Worm (Caenorhabditis elegans) whole organism, young adult: ENCODE results near the gene M116.5.

Experiments
- B0019.2 ChIP-seq: fragments of 200-800 bp; sonication (Bioruptor generic); conservative IDR thresholded peaks from 2 replicates; pipeline ENCODE4 v1.3.6; 2022; ENCODE audit warnings: missing genetic modification reagents, missing genetic modification characterization, missing compliant biosample characterization
- B0261.1 ChIP-seq: sonication (generic microtip); optimal IDR thresholded peaks from 2 replicates; lab custom pipeline; 2016; ENCODE audit warnings: mild to moderate bottlenecking, missing genetic modification characterization, moderate library complexity, missing compliant biosample characterization
- C06A6.2 ChIP-seq: fragments of 200-800 bp; sonication (Bioruptor generic); conservative IDR thresholded peaks from 2 replicates; pipeline ENCODE4 v1.3.6; 2022; ENCODE audit warnings: missing genetic modification characterization, missing compliant biosample characterization
- D2030.7 ChIP-seq: fragments of 200-800 bp; sonication (Bioruptor generic); IDR thresholded peaks from 2 replicates; pipeline ENCODE4 v1.3.6; 2022; ENCODE audit warnings: missing genetic modification reagents, missing genetic modification characterization, missing compliant biosample characterization
- F22D6.2 ChIP-seq: sonication (generic microtip); optimal IDR thresholded peaks from 2 replicates; lab custom pipeline; 2016; ENCODE audit warnings: mild to moderate bottlenecking, missing genetic modification characterization, missing compliant biosample characterization
- F37B4.10 ChIP-seq: fragments of 200-800 bp; sonication (Bioruptor generic); IDR thresholded peaks from 2 replicates; pipeline ENCODE4 v1.3.6; 2022; ENCODE audit warnings: missing genetic modification characterization, missing compliant biosample characterization
- F49E8.2 ChIP-seq: sonication (generic microtip); optimal IDR thresholded peaks from 3 replicates; lab custom pipeline; 2017; ENCODE audit warnings: missing genetic modification characterization, mild to moderate bottlenecking, missing compliant biosample characterization, antibody characterized with exemption, moderate library complexity; ENCODE audit not compliant: insufficient read depth
- Y53G8AR.9 ChIP-seq: fragments of 200-800 bp; sonication (Bioruptor generic); conservative IDR thresholded peaks from 2 replicates; pipeline ENCODE4 v1.3.6; 2022; ENCODE audit warnings: missing genetic modification reagents, missing genetic modification characterization, missing compliant biosample characterization
- Y79H2A.3 ChIP-seq: fragments of 200-800 bp; sonication (Bioruptor generic); conservative IDR thresholded peaks from 2 replicates; pipeline ENCODE4 v1.3.6; 2022; ENCODE audit warnings: missing genetic modification reagents, missing genetic modification characterization, missing compliant biosample characterization
- cebp-2 ChIP-seq: fragments of 200-800 bp; sonication (Bioruptor generic); IDR thresholded peaks from 2 replicates; pipeline ENCODE4 v1.3.6; 2022; ENCODE audit warnings: missing genetic modification characterization, missing compliant biosample characterization
- ceh-40 ChIP-seq: fragments of 200-800 bp; sonication (Bioruptor generic); IDR thresholded peaks from 2 replicates; pipeline ENCODE4 v1.3.6; 2022; ENCODE audit warnings: missing genetic modification characterization, missing compliant biosample characterization
- ceh-79 ChIP-seq: sonication (generic microtip); optimal IDR thresholded peaks from 2 replicates; lab custom pipeline; 2017; ENCODE audit warnings: mild to moderate bottlenecking, missing genetic modification characterization, missing compliant biosample characterization
- chd-7 ChIP-seq: sonication (generic microtip); optimal IDR thresholded peaks from 2 replicates; lab custom pipeline; 2016; ENCODE audit warnings: mild to moderate bottlenecking, missing genetic modification characterization, moderate library complexity, missing compliant biosample characterization
- dpff-1 ChIP-seq: sonication (generic microtip); optimal IDR thresholded peaks from 2 replicates; lab custom pipeline; 2017; ENCODE audit warnings: mild to moderate bottlenecking, missing genetic modification characterization, missing compliant biosample characterization
- ekl-4 ChIP-seq: fragments of 200-800 bp; sonication (Bioruptor generic); IDR thresholded peaks from 2 replicates; pipeline ENCODE4 v1.3.6; 2022; ENCODE audit warnings: missing genetic modification reagents, missing genetic modification characterization, missing compliant biosample characterization
- him-1 ChIP-seq: sonication (generic microtip); optimal IDR thresholded peaks from 2 replicates; lab custom pipeline; 2016; ENCODE audit warnings: missing genotype, missing genetic modification reagents, missing genetic modification characterization, missing compliant biosample characterization
- hmg-1.2 ChIP-seq: fragments of 200-800 bp; sonication (Bioruptor generic); IDR thresholded peaks from 2 replicates; pipeline ENCODE4 v1.3.6; 2022; ENCODE audit warnings: missing genetic modification reagents, missing genetic modification characterization, missing compliant biosample characterization
- hrde-1 ChIP-seq: sonication (generic microtip); optimal IDR thresholded peaks from 2 replicates; lab custom pipeline; 2016; ENCODE audit warnings: missing genetic modification characterization, mild to moderate bottlenecking, missing compliant biosample characterization, moderate library complexity, missing genotype, missing genetic modification reagents, borderline replicate concordance
- hsf-1 ChIP-seq: fragments of 200-800 bp; sonication (Bioruptor generic); IDR thresholded peaks from 2 replicates; pipeline ENCODE4 v1.3.6; 2022; ENCODE audit warnings: missing genetic modification reagents, missing genetic modification characterization, missing compliant biosample characterization
- lin-26 ChIP-seq: fragments of 200-800 bp; sonication (Bioruptor generic); IDR thresholded peaks from 2 replicates; pipeline ENCODE4 v1.3.6; 2022; ENCODE audit warnings: missing genetic modification reagents, missing genetic modification characterization, missing compliant biosample characterization
- lsl-1 ChIP-seq: fragments of 200-800 bp; sonication (Bioruptor generic); optimal IDR thresholded peaks from 2 replicates; lab custom pipeline; 2018; ENCODE audit warnings: mild to moderate bottlenecking, missing genetic modification characterization, moderate library complexity, missing compliant biosample characterization
- madf-3 ChIP-seq: fragments of 200-800 bp; sonication (Bioruptor generic); IDR thresholded peaks from 2 replicates; pipeline ENCODE4 v1.3.6; 2022; ENCODE audit warnings: missing genetic modification reagents, missing genetic modification characterization, missing compliant biosample characterization
- madf-6 ChIP-seq: fragments of 200-800 bp; sonication (Bioruptor generic); IDR thresholded peaks from 2 replicates; pipeline ENCODE4 v1.3.6; 2022; ENCODE audit warnings: missing genetic modification reagents, missing genetic modification characterization, missing compliant biosample characterization
- mel-28 ChIP-seq: sonication (generic microtip); optimal IDR thresholded peaks from 2 replicates; lab custom pipeline; 2016; ENCODE audit warnings: borderline replicate concordance, mild to moderate bottlenecking, missing genetic modification characterization, missing compliant biosample characterization
- mes-4 ChIP-seq: sonication (generic microtip); optimal IDR thresholded peaks from 2 replicates; lab custom pipeline; 2016; ENCODE audit warnings: missing genotype, missing genetic modification characterization, missing compliant biosample characterization
- mxl-1 ChIP-seq: sonication (generic microtip); optimal IDR thresholded peaks from 2 replicates; lab custom pipeline; 2016; ENCODE audit warnings: missing genetic modification characterization, missing compliant biosample characterization
- nhr-27 ChIP-seq: fragments of 200-800 bp; sonication (Bioruptor generic); optimal IDR thresholded peaks from 2 replicates; lab custom pipeline; 2018; ENCODE audit warnings: mild to moderate bottlenecking, missing genetic modification characterization, moderate library complexity, missing compliant biosample characterization
- pbrm-1 ChIP-seq: fragments of 200-800 bp; sonication (Bioruptor generic); IDR thresholded peaks from 2 replicates; pipeline ENCODE4 v1.3.6; 2022; ENCODE audit warnings: missing genetic modification reagents, missing genetic modification characterization, missing compliant biosample characterization
- rpc-1 ChIP-seq, 2 experiments: fragments of 150-350 bp in 1 of 2; sonication (generic microtip) in 1 of 2; optimal IDR thresholded peaks; 2 replicates each; lab custom pipeline; 2014 to 2018; ENCODE audit warnings: missing biosample characterization in 1 of 2, missing genetic modification characterization in 1 of 2, missing genetic modification reagents in 1 of 2, missing genotype in 1 of 2
- snpc-3.4 ChIP-seq: sonication (generic microtip); optimal IDR thresholded peaks from 2 replicates; lab custom pipeline; 2017; ENCODE audit warnings: missing genetic modification characterization, mild to moderate bottlenecking, missing compliant biosample characterization, antibody characterized with exemption, moderate library complexity, missing genotype, missing genetic modification reagents
- tbp1 ChIP-seq: fragments of 200-800 bp; sonication (Bioruptor generic); optimal IDR thresholded peaks from 2 replicates; lab custom pipeline; 2018; ENCODE audit warnings: mild to moderate bottlenecking, missing genetic modification characterization, missing compliant biosample characterization
- unc-62 ChIP-seq: fragments of 150-350 bp; optimal IDR thresholded peaks from 2 replicates; lab custom pipeline; 2014; ENCODE audit warnings: missing biosample characterization, missing genetic modification reagents, missing genetic modification characterization
- ztf-22 ChIP-seq: fragments of 200-800 bp; sonication (Bioruptor generic); optimal IDR thresholded peaks from 2 replicates; lab custom pipeline; 2018; ENCODE audit warnings: mild to moderate bottlenecking, missing genetic modification characterization, moderate library complexity, missing compliant biosample characterization
- ztf-25 ChIP-seq: fragments of 200-800 bp; sonication (Bioruptor generic); IDR thresholded peaks from 2 replicates; pipeline ENCODE4 v1.3.6; 2022; ENCODE audit warnings: missing genetic modification reagents, missing genetic modification characterization, missing compliant biosample characterization

The M116.5 gene

ce11 chrIV:8426537-8426936 lies 5.7 kb upstream of the M116.5 start, which contains the start of the genes T26A8.3 and tmem-231:
TSS of gene T26A8.3 (minus strand) at chrIV:8426637.
TSS of gene tmem-231 (plus strand) at chrIV:8426785.
- TF ChIP-seq mes-4 (tag; lab: Kevin White, UChicago) (no peak), rpc-1 (optimal IDR thresholded peaks at IDR 0.05; lab: Kevin White, UChicago) (no peak), rpc-1 (tag; optimal IDR thresholded peaks at IDR 0.05; lab: Kevin White, UChicago) (no peak), ztf-22 (GFP tag; lab: Kevin White, UChicago) (no peak), C06A6.2 (GFP tag; lab: Robert Waterston, UW) (no peak), nhr-27 (no peak), madf-6 (GFP tag; lab: Robert Waterston, UW) (no peak), mxl-1 (tag; lab: Kevin White, UChicago) (no peak), him-1 (tag; lab: Kevin White, UChicago) (no peak), dpff-1 (no peak), chd-7 (no peak), lsl-1 (GFP tag; lab: Kevin White, UChicago) (no peak), ztf-25 (no peak), F37B4.10 (GFP tag; lab: Robert Waterston, UW) (no peak), ekl-4 (GFP tag; lab: Robert Waterston, UW) (no peak), B0261.1 (no peak), unc-62 (no peak), F22D6.2 (tag; lab: Kevin White, UChicago) (no peak), ceh-79 (tag; lab: Kevin White, UChicago) (no peak), Y79H2A.3 (GFP tag; lab: Robert Waterston, UW) (no peak)

ce11 chrIV:8412538-8412937 lies 8.3 kb downstream of the M116.5 start:
- TF ChIP-seq madf-6 (GFP tag; lab: Robert Waterston, UW) (peak; percentile 38; the same call in 1 of the 2 replicates), lin-26 (peak; percentile 88), tbp1 (GFP tag; lab: Kevin White, UChicago) (peak; percentile 86), cebp-2 (GFP tag; lab: Robert Waterston, UW) (0 out of 2 replicates have a peak, but pooled peaks have one; percentile 76), ceh-40 (0 out of 2 replicates have a peak, but pooled peaks have one; percentile 38), ztf-25 (peak; percentile 82; the same call in 1 of the 2 replicates), B0019.2 (GFP tag; lab: Robert Waterston, UW) (0 out of 2 replicates have a peak, but pooled peaks have one; percentile 15), hsf-1 (GFP tag; lab: Robert Waterston, UW) (peak; percentile 68; the same call in 1 of the 2 replicates), pbrm-1 (peak; percentile 25; the same call in 1 of the 2 replicates), hmg-1.2 (GFP tag; lab: Robert Waterston, UW) (peak; percentile 70), B0261.1 (peak; percentile 59), madf-3 (GFP tag; lab: Robert Waterston, UW) (peak; percentile 61; the same call in 1 of the 2 replicates), rpc-1 (optimal IDR thresholded peaks at IDR 0.05; lab: Kevin White, UChicago) (peak; percentile 49), rpc-1 (tag; optimal IDR thresholded peaks at IDR 0.05; lab: Kevin White, UChicago) (peak; percentile 68), D2030.7 (GFP tag; lab: Robert Waterston, UW) (peak; percentile 41; the same call in 1 of the 2 replicates)

- TF ChIP-seq Y79H2A.3 (GFP tag; lab: Robert Waterston, UW): 0 out of 2 replicates have a peak, but pooled peaks have one; percentile 56
- no peak for TF ChIP-seq mel-28
- no peak for TF ChIP-seq F49E8.2 (tag; lab: Kevin White, UChicago)
- no peak for TF ChIP-seq snpc-3.4 (tag; lab: Kevin White, UChicago)
- no peak for TF ChIP-seq Y53G8AR.9 (GFP tag; lab: Robert Waterston, UW)
- peak; percentile 57 for TF ChIP-seq hrde-1 (tag; lab: Kevin White, UChicago)
Measured at ce11 chrIV:8397814-8398213, 23.0 kb downstream of the M116.5 start.
